Worm (Caenorhabditis elegans): Measurements from ENCODE around the gene ZK1320.13.

DNA sequence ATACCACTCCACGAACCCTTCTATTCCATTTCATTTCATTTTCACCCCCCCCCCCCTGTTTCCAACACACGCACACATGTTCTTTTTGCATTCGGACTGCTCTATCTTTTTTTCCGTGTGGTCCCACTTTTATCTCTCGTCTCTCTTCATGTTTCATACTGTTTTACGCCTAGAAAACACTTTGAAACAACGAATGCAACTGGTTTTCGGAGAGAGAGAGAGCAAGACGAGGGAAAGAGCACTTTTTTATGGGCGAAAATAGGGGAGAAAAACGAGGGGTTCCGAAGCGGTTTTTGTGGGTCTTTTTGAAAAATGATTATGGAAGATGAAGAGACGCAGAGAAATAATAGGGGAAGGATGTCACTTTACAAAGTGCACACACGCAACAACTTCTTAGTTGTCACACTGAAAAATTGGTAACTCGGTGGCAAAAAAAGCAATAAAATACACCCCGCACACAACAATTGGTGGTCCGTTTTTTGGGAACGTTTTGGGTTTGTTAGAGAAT is 46.7 kb downstream of the ZK1320.13 start:
- TF ChIP-seq B0035.1 (tag; optimal IDR thresholded peaks at IDR 0.05): no peak
- TF ChIP-seq nfyb-1 (GFP tag; IDR thresholded peaks at IDR 0.05): no peak
- no peak for TF ChIP-seq pha-4 (tag; optimal IDR thresholded peaks at IDR 0.05)
- no peak for TF ChIP-seq Y95B8A.8 (GFP tag; IDR thresholded peaks at IDR 0.05)
- TF ChIP-seq lin-35 (GFP tag; optimal IDR thresholded peaks at IDR 0.05): no peak
- TF ChIP-seq tbp1 (GFP tag; optimal IDR thresholded peaks at IDR 0.05): no peak
- no peak for TF ChIP-seq madf-10 (tag; optimal IDR thresholded peaks at IDR 0.05)
- no peak for TF ChIP-seq B0336.3 (GFP tag; IDR thresholded peaks at IDR 0.05)
- TF ChIP-seq aptf-3 (GFP tag; IDR thresholded peaks at IDR 0.05): no peak
